Worm (Caenorhabditis elegans): ENCODE measurements around the gene Y53C12B.1.

DNA sequence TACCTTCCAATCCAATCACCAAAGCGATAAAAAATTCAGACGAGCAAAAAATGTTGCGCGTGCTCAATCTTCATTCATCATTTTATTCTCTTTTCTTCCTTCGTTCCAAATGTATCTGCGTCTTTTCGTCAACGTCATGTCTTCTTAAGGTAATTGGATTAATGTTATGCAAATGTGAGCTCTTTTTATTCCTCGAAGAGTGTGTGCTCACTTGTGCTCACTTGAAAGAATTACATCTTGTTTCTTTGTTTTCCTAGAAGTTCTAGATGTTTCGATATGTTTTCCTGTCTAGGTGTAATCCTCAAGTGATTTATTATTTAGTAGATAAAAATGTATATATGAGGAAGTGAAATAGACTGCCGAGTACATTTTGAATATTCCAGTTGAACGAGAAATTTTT is 9.5 kb upstream of the Y53C12B.1 start:
- no peak for TF ChIP-seq pqm-1 (tag; optimal IDR thresholded peaks at IDR 0.05)
- no peak for TF ChIP-seq ceh-82 (tag; optimal IDR thresholded peaks at IDR 0.05)
- no peak for TF ChIP-seq nhr-12 (tag; optimal IDR thresholded peaks at IDR 0.05)
- no peak for TF ChIP-seq tbx-2 (tag; optimal IDR thresholded peaks at IDR 0.05)
- TF ChIP-seq unc-39 (tag; optimal IDR thresholded peaks at IDR 0.05), result no peak
- TF ChIP-seq nhr-237 (tag; optimal IDR thresholded peaks at IDR 0.05), result no peak
- TF ChIP-seq elt-1 (tag; optimal IDR thresholded peaks at IDR 0.05), result no peak
- no peak for TF ChIP-seq ama-1 (optimal IDR thresholded peaks at IDR 0.05)

Measured in whole organism, L3 larva.